Worm (Caenorhabditis elegans) whole organism, young adult: ENCODE data around the gene srh-245.

Experiments used
- D2030.7 ChIP-seq: fragments of 200-800 bp; sonication (Bioruptor generic); IDR thresholded peaks from 2 replicates; pipeline ENCODE4 v1.3.6; 2022; ENCODE audit warnings: missing genetic modification reagents, missing genetic modification characterization, missing compliant biosample characterization
- F33H1.4 ChIP-seq: fragments of 200-800 bp; sonication (Bioruptor generic); IDR thresholded peaks from 2 replicates; pipeline ENCODE4 v1.3.6; 2022; ENCODE audit warnings: missing genetic modification reagents, missing genetic modification characterization, missing compliant biosample characterization
- F49E8.2 ChIP-seq: sonication (generic microtip); optimal IDR thresholded peaks from 3 replicates; lab custom pipeline; 2017; ENCODE audit warnings: missing genetic modification characterization, mild to moderate bottlenecking, missing compliant biosample characterization, antibody characterized with exemption, moderate library complexity; ENCODE audit not compliant: insufficient read depth
- Y53F4B.3 ChIP-seq: fragments of 200-800 bp; sonication (Bioruptor generic); IDR thresholded peaks from 2 replicates; pipeline ENCODE4 v1.3.6; 2022; ENCODE audit warnings: missing genetic modification reagents, missing genetic modification characterization, missing compliant biosample characterization
- Y53G8AR.9 ChIP-seq: fragments of 200-800 bp; sonication (Bioruptor generic); conservative IDR thresholded peaks from 2 replicates; pipeline ENCODE4 v1.3.6; 2022; ENCODE audit warnings: missing genetic modification reagents, missing genetic modification characterization, missing compliant biosample characterization
- akir-1 ChIP-seq: fragments of 200-800 bp; sonication (Bioruptor generic); optimal IDR thresholded peaks from 2 replicates; lab custom pipeline; 2018; ENCODE audit warnings: mild to moderate bottlenecking, missing genetic modification characterization, moderate library complexity, missing compliant biosample characterization
- attf-6 ChIP-seq: fragments of 200-800 bp; sonication (Bioruptor generic); IDR thresholded peaks from 2 replicates; pipeline ENCODE4 v1.3.6; 2022; ENCODE audit warnings: missing genetic modification reagents, missing genetic modification characterization, missing compliant biosample characterization
- ceh-40 ChIP-seq: fragments of 200-800 bp; sonication (Bioruptor generic); IDR thresholded peaks from 2 replicates; pipeline ENCODE4 v1.3.6; 2022; ENCODE audit warnings: missing genetic modification characterization, missing compliant biosample characterization
- dpff-1 ChIP-seq: sonication (generic microtip); optimal IDR thresholded peaks from 2 replicates; lab custom pipeline; 2017; ENCODE audit warnings: mild to moderate bottlenecking, missing genetic modification characterization, missing compliant biosample characterization
- egl-44 ChIP-seq: fragments of 200-800 bp; sonication (Bioruptor generic); IDR thresholded peaks from 2 replicates; pipeline ENCODE4 v1.3.6; 2022; ENCODE audit warnings: missing genetic modification reagents, missing genetic modification characterization, missing compliant biosample characterization
- egrh-3 ChIP-seq: fragments of 200-800 bp; sonication (Bioruptor generic); IDR thresholded peaks from 2 replicates; pipeline ENCODE4 v1.3.6; 2022; ENCODE audit warnings: missing genetic modification reagents, missing genetic modification characterization, missing compliant biosample characterization
- ets-4 ChIP-seq: fragments of 200-800 bp; sonication (Bioruptor generic); optimal IDR thresholded peaks from 2 replicates; lab custom pipeline; 2018; ENCODE audit warnings: mild to moderate bottlenecking, missing genetic modification characterization, missing compliant biosample characterization
- hlh-26 ChIP-seq: fragments of 200-800 bp; sonication (Bioruptor generic); conservative IDR thresholded peaks from 2 replicates; pipeline ENCODE4 v1.3.6; 2022; ENCODE audit warnings: missing genetic modification reagents, missing genetic modification characterization, missing compliant biosample characterization
- hmg-20 ChIP-seq: fragments of 200-800 bp; sonication (Bioruptor generic); IDR thresholded peaks from 2 replicates; pipeline ENCODE4 v1.3.6; 2022; ENCODE audit warnings: missing genetic modification reagents, missing genetic modification characterization, missing compliant biosample characterization
- let-526 ChIP-seq: fragments of 200-800 bp; sonication (Bioruptor generic); IDR thresholded peaks from 2 replicates; pipeline ENCODE4 v1.3.6; 2022; ENCODE audit warnings: missing genetic modification reagents, missing genetic modification characterization, missing compliant biosample characterization
- lin-54 ChIP-seq: fragments of 200-800 bp; sonication (Bioruptor generic); optimal IDR thresholded peaks from 2 replicates; lab custom pipeline; 2018; ENCODE audit warnings: mild to moderate bottlenecking, missing genetic modification characterization, missing compliant biosample characterization
- nfya-2 ChIP-seq: fragments of 200-800 bp; sonication (Bioruptor generic); IDR thresholded peaks from 2 replicates; pipeline ENCODE4 v1.3.6; 2022; ENCODE audit warnings: missing genetic modification reagents, missing genetic modification characterization, missing compliant biosample characterization
- nhr-179 ChIP-seq: sonication (generic microtip); optimal IDR thresholded peaks from 2 replicates; lab custom pipeline; 2016; ENCODE audit warnings: mild to moderate bottlenecking, missing genetic modification characterization, missing compliant biosample characterization
- nhr-80 ChIP-seq: sonication (generic microtip); optimal IDR thresholded peaks from 2 replicates; lab custom pipeline; 2016; ENCODE audit warnings: missing genetic modification characterization, missing compliant biosample characterization
- pbrm-1 ChIP-seq: fragments of 200-800 bp; sonication (Bioruptor generic); IDR thresholded peaks from 2 replicates; pipeline ENCODE4 v1.3.6; 2022; ENCODE audit warnings: missing genetic modification reagents, missing genetic modification characterization, missing compliant biosample characterization
- repo-1 ChIP-seq: sonication (generic microtip); optimal IDR thresholded peaks from 2 replicates; lab custom pipeline; 2017; ENCODE audit warnings: mild to moderate bottlenecking, missing genetic modification characterization, missing compliant biosample characterization
- snpc-1.3 ChIP-seq: sonication (generic microtip); optimal IDR thresholded peaks from 2 replicates; lab custom pipeline; 2017; ENCODE audit warnings: missing genetic modification characterization, mild to moderate bottlenecking, missing compliant biosample characterization, antibody characterized with exemption, moderate library complexity, missing genotype, missing genetic modification reagents; ENCODE audit not compliant: insufficient read depth
- snpc-3.4 ChIP-seq: sonication (generic microtip); optimal IDR thresholded peaks from 2 replicates; lab custom pipeline; 2017; ENCODE audit warnings: missing genetic modification characterization, mild to moderate bottlenecking, missing compliant biosample characterization, antibody characterized with exemption, moderate library complexity, missing genotype, missing genetic modification reagents
- xnd-1 ChIP-seq: sonication (generic microtip); optimal IDR thresholded peaks from 2 replicates; lab custom pipeline; 2016; ENCODE audit warnings: missing genotype, missing genetic modification reagents, missing genetic modification characterization, missing compliant biosample characterization
- zfh-2 ChIP-seq: fragments of 200-800 bp; sonication (Bioruptor generic); conservative IDR thresholded peaks from 2 replicates; pipeline ENCODE4 v1.3.6; 2022; ENCODE audit warnings: missing genetic modification reagents, missing genetic modification characterization, missing compliant biosample characterization
- ztf-18 ChIP-seq: sonication (generic microtip); optimal IDR thresholded peaks from 2 replicates; lab custom pipeline; 2016; ENCODE audit warnings: missing genotype, mild to moderate bottlenecking, missing genetic modification characterization, missing compliant biosample characterization
- ztf-28 ChIP-seq: fragments of 200-800 bp; sonication (Bioruptor generic); IDR thresholded peaks from 2 replicates; pipeline ENCODE4 v1.3.6; 2022; ENCODE audit warnings: missing genetic modification reagents, missing genetic modification characterization, missing compliant biosample characterization
- ztf-3 ChIP-seq: fragments of 200-800 bp; sonication (Bioruptor generic); optimal IDR thresholded peaks from 2 replicates; lab custom pipeline; 2018; ENCODE audit warnings: mild to moderate bottlenecking, missing genetic modification characterization, missing compliant biosample characterization
- ztf-6 ChIP-seq: fragments of 200-800 bp; sonication (Bioruptor generic); IDR thresholded peaks from 2 replicates; pipeline ENCODE4 v1.3.6; 2022; ENCODE audit warnings: missing genetic modification reagents, missing genetic modification characterization, missing compliant biosample characterization

The srh-245 gene

DNA sequence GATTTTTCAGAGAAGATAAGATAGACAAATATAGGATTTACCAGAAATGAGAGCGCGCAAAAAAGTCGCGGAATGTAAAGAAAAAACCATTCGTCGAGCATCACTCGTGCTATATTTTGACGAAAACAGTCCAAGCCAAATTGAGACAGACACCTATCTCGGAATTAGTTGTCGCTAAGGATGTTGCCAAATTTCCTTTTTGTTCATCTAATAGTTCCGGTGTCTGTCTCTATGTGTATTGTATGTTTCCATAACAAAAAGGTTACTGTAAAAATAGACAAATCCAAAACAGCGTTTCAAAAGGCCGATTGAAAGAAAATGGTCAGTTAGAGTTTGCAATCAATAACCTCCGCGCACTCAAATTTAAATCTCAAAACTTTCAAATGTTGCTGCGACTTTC lies 38.9 kb upstream of the srh-245 start, which contains the start of gene srj-53:
Gene srj-53 (minus strand): TSS at position 101 of the 400 bp plus-strand sequence.
- no peak for TF ChIP-seq ztf-3 (GFP tag; lab: Kevin White, UChicago)
- TF ChIP-seq dpff-1 (tag; lab: Kevin White, UChicago) = no peak
- TF ChIP-seq ztf-6 (GFP tag; lab: Robert Waterston, UW) = no peak
- no peak for TF ChIP-seq ceh-40 (GFP tag; lab: Robert Waterston, UW)
- TF ChIP-seq akir-1 (GFP tag; lab: Kevin White, UChicago) = no peak

ce11 chrV:692720-693422 lies 37.1 kb upstream of the srh-245 start, which contains the start of gene srx-4:
Gene srx-4 (minus strand): TSS chrV:692770.
- TF ChIP-seq ztf-28 (GFP tag; lab: Robert Waterston, UW) (no peak), F33H1.4 (GFP tag; lab: Robert Waterston, UW) (no peak), D2030.7 (GFP tag; lab: Robert Waterston, UW) (no peak), snpc-3.4 (no peak), pbrm-1 (GFP tag; lab: Robert Waterston, UW) (no peak), ceh-40 (GFP tag; lab: Robert Waterston, UW) (no peak), Y53G8AR.9 (GFP tag; lab: Robert Waterston, UW) (no peak), xnd-1 (no peak), dpff-1 (tag; lab: Kevin White, UChicago) (no peak), ztf-18 (tag; lab: Kevin White, UChicago) (no peak), snpc-1.3 (tag; lab: Kevin White, UChicago) (no peak), egl-44 (GFP tag; lab: Robert Waterston, UW) (no peak), hlh-26 (GFP tag; lab: Robert Waterston, UW) (no peak)

- TF ChIP-seq zfh-2 (GFP tag; lab: Robert Waterston, UW) (peak; percentile 70), ztf-6 (GFP tag; lab: Robert Waterston, UW) (no peak), pbrm-1 (GFP tag; lab: Robert Waterston, UW) (no peak), egrh-3 (GFP tag; lab: Robert Waterston, UW) (peak; percentile 46; the same call in 1 of the 2 replicates)
Observed at ce11 chrV:689538-689937, 33.8 kb upstream of the srh-245 start.

DNA sequence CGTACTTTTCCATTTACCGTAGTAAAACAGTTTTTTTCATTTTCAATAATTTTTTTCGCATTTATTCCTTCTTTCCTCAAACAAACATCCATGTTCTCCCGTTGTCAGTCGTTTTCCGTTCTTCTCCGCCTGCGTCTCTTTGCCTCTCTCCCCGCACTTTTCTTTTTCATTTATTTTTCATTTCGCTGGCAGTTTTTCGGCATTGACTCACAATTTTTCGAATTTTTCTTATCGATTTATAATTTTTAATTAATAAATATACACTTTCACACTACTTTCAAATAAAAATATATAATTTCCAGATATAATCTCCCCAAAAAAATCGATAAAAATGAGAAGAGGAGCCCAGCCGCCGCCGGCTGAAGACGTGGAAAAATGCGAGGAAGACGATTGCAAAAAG lies 31.7 kb upstream of the srh-245 start, which contains the start of gene H25P19.1:
Gene H25P19.1 (plus strand): TSS at position 301 of the 400 bp plus-strand sequence.
- no peak for TF ChIP-seq hmg-20 (GFP tag; lab: Robert Waterston, UW)
- TF ChIP-seq ztf-6 (GFP tag; lab: Robert Waterston, UW) = no peak
- no peak for TF ChIP-seq attf-6 (GFP tag; lab: Robert Waterston, UW)
- no peak for TF ChIP-seq F49E8.2 (tag; lab: Kevin White, UChicago)
- TF ChIP-seq nhr-179 (tag; lab: Kevin White, UChicago) = no peak
- no peak for TF ChIP-seq nfya-2 (GFP tag; lab: Robert Waterston, UW)
- no peak for TF ChIP-seq lin-54 (GFP tag; lab: Kevin White, UChicago)
- no peak for TF ChIP-seq ets-4
- TF ChIP-seq Y53F4B.3 (GFP tag; lab: Robert Waterston, UW) = no peak
- TF ChIP-seq, all 124 proteins: peak for 0

DNA sequence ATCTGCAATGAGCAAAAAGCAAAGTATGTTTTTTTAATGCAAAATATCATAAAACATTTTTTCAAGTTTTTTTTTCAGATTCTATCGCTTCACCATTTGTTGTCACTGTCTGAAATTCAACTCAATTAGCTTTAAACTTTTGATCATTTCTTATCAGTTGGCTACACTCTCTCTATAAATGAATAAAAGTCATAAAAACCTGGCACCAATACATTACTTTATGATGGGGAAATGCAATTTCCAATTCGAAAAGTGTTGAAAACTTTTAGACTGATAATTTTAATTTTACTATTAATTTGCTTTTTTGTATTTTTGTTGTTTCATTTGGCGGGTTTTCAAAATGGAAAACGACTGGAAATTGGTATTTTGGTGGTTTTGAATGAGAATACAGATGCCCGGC lies 28.1 kb upstream of the srh-245 start, which contains the start of gene F31F4.1:
Gene F31F4.1 (plus strand): TSS at position 203 of the 400 bp plus-strand sequence.
- TF ChIP-seq let-526 (GFP tag; lab: Robert Waterston, UW) = no peak
- no peak for TF ChIP-seq repo-1 (tag; lab: Kevin White, UChicago)
- no peak for TF ChIP-seq dpff-1 (tag; lab: Kevin White, UChicago)
- peak; percentile 21 for TF ChIP-seq nhr-80 (tag; lab: Kevin White, UChicago)
- no peak for TF ChIP-seq D2030.7 (GFP tag; lab: Robert Waterston, UW)
